Fruit fly (Drosophila melanogaster): ENCODE results near the gene CG32432.

The CG32432 gene

dm6 chr3L:20796757-20797156 is 88.2 kb downstream of the CG32432 start:
- TF ChIP-seq Hr78 (GFP tag; optimal IDR thresholded peaks at IDR 0.05) (no peak), jim (GFP tag; optimal IDR thresholded peaks at IDR 0.05) (no peak), woc (GFP tag; optimal IDR thresholded peaks at IDR 0.05) (no peak), rgr (GFP tag; optimal IDR thresholded peaks at IDR 0.05) (no peak), lola (GFP tag; optimal IDR thresholded peaks at IDR 0.05) (no peak), Dfd (GFP tag; optimal IDR thresholded peaks at IDR 0.05) (no peak), Rel (GFP tag; optimal IDR thresholded peaks at IDR 0.05) (no peak), Rel (tag; optimal IDR thresholded peaks at IDR 0.05) (no peak), Vsx2 (GFP tag; optimal IDR thresholded peaks at IDR 0.05; ENCODE audit: partially characterized antibody) (no peak), CG9705 (GFP tag; optimal IDR thresholded peaks at IDR 0.05) (no peak), dsf (GFP tag; optimal IDR thresholded peaks at IDR 0.05; ENCODE audit: borderline replicate concordance) (no peak), h (GFP tag; optimal IDR thresholded peaks at IDR 0.05) (no peak), psq (GFP tag; optimal IDR thresholded peaks at IDR 0.05) (no peak), Jra (GFP tag; optimal IDR thresholded peaks at IDR 0.05) (no peak), br (GFP tag; optimal IDR thresholded peaks at IDR 0.05) (no peak), dl (GFP tag; optimal IDR thresholded peaks at IDR 0.05; ENCODE audit: insufficient read depth in 1 of 2, partially characterized antibody in 2 of 2) (no peak), pan (optimal IDR thresholded peaks at IDR 0.05) (no peak), CrebA (GFP tag; optimal IDR thresholded peaks at IDR 0.05; ENCODE audit: borderline replicate concordance) (no peak), OdsH (GFP tag; optimal IDR thresholded peaks at IDR 0.05) (no peak), dmrt93B (GFP tag; optimal IDR thresholded peaks at IDR 0.05) (no peak), Hr83 (GFP tag; optimal IDR thresholded peaks at IDR 0.05; ENCODE audit: poor library complexity, severe bottlenecking) (no peak)
